Fruit fly (Drosophila melanogaster) whole organism, wandering third instar larva: ENCODE results near the gene CG16790.
A peak's percentile ranks its signal among the peaks of the same experiment; 100 is the strongest.

ENCODE experiments used
- Abd-B ChIP-seq: fragments of >200 bp; optimal IDR thresholded peaks from 2 replicates; lab custom pipeline; 2017; ENCODE audit warnings: missing biosample characterization, missing genetic modification characterization
- CG32264 ChIP-seq: fragments of 200-800 bp; sonication (Bioruptor generic); optimal IDR thresholded peaks from 2 replicates; lab custom pipeline; 2016; ENCODE audit warnings: missing biosample characterization, missing genetic modification characterization
- CG9705 ChIP-seq: fragments of 200-800 bp; sonication (Bioruptor generic); optimal IDR thresholded peaks from 2 replicates; lab custom pipeline; 2018; ENCODE audit warnings: missing biosample characterization, mild to moderate bottlenecking, missing genetic modification characterization
- CrebA ChIP-seq: fragments of 200-800 bp; sonication (Bioruptor generic); optimal IDR thresholded peaks from 2 replicates; lab custom pipeline; 2016; ENCODE audit warnings: missing biosample characterization, mild to moderate bottlenecking, missing genetic modification characterization, borderline replicate concordance
- Dfd ChIP-seq: fragments of >200 bp; optimal IDR thresholded peaks from 2 replicates; lab custom pipeline; 2017; ENCODE audit warnings: missing biosample characterization, missing genetic modification characterization
- Dif ChIP-seq: fragments of 200-275, 200-300 bp; sonication (Bioruptor generic); optimal IDR thresholded peaks from 2 replicates; lab custom pipeline; 2018; ENCODE audit warnings: missing biosample characterization, missing genetic modification characterization; ENCODE audit not compliant: partially characterized antibody
- HLH106 ChIP-seq: fragments of 200-800 bp; optimal IDR thresholded peaks from 3 replicates; lab custom pipeline; 2019; ENCODE audit warnings: missing biosample characterization, mild to moderate bottlenecking, missing genetic modification characterization, moderate library complexity
- Hnf4 ChIP-seq: fragments of 200-800 bp; sonication (Bioruptor generic); optimal IDR thresholded peaks from 2 replicates; lab custom pipeline; 2016; ENCODE audit warnings: missing biosample characterization, mild to moderate bottlenecking, missing genetic modification characterization
- Hr83 ChIP-seq: fragments of 200-300 bp; sonication (Bioruptor generic); optimal IDR thresholded peaks from 2 replicates; lab custom pipeline; 2016; ENCODE audit warnings: missing biosample characterization, mild to moderate bottlenecking, missing genetic modification characterization, moderate library complexity; ENCODE audit not compliant: poor library complexity, severe bottlenecking
- Jra ChIP-seq: sonication (Bioruptor generic); optimal IDR thresholded peaks from 2 replicates; lab custom pipeline; 2016; ENCODE audit warnings: missing biosample characterization, missing genetic modification characterization
- Myc ChIP-seq: fragments of >200 bp; optimal IDR thresholded peaks from 2 replicates; lab custom pipeline; 2017
- Rel ChIP-seq, 2 experiments: fragments of 200-800 bp; sonication (Bioruptor generic) in 1 of 2; optimal IDR thresholded peaks; 2 replicates in 1 of 2; 3 replicates in 1 of 2; lab custom pipeline; 2016 to 2019; ENCODE audit warnings: mild to moderate bottlenecking in 2 of 2, missing biosample characterization in 2 of 2, missing genetic modification characterization in 2 of 2, moderate library complexity in 1 of 2
- Sp1 ChIP-seq: fragments of 200-800 bp; sonication (Bioruptor generic); optimal IDR thresholded peaks from 3 replicates; lab custom pipeline; 2019; ENCODE audit warnings: missing biosample characterization, mild to moderate bottlenecking, missing genetic modification characterization, moderate library complexity
- Vsx2 ChIP-seq: fragments of 200-300, 225-300 bp; sonication (Bioruptor generic); optimal IDR thresholded peaks from 2 replicates; lab custom pipeline; 2018; ENCODE audit warnings: missing biosample characterization, missing genetic modification characterization; ENCODE audit not compliant: partially characterized antibody
- br ChIP-seq: fragments of 200-800 bp; sonication (Bioruptor generic); optimal IDR thresholded peaks from 2 replicates; lab custom pipeline; 2016; ENCODE audit warnings: missing biosample characterization, missing genetic modification characterization
- brk ChIP-seq: fragments of 200-800 bp; sonication (Bioruptor generic); optimal IDR thresholded peaks from 2 replicates; lab custom pipeline; 2016; ENCODE audit warnings: missing biosample characterization, mild to moderate bottlenecking, missing genetic modification characterization
- dsf ChIP-seq: sonication (Bioruptor generic); optimal IDR thresholded peaks from 2 replicates; lab custom pipeline; 2016; ENCODE audit warnings: missing biosample characterization, missing genetic modification characterization, borderline replicate concordance
- ey ChIP-seq: fragments of 200-800 bp; sonication (Bioruptor generic); optimal IDR thresholded peaks from 2 replicates; lab custom pipeline; 2016; ENCODE audit warnings: missing biosample characterization, missing genetic modification characterization
- foxo ChIP-seq, 2 experiments: fragments of 200-800 bp; sonication (Bioruptor generic); optimal IDR thresholded peaks; 2 replicates in 1 of 2; 3 replicates in 1 of 2; lab custom pipeline; 2016 to 2017; ENCODE audit warnings: missing biosample characterization in 2 of 2, missing genetic modification characterization in 2 of 2
- fru ChIP-seq: fragments of 200-800 bp; sonication (Bioruptor generic); optimal IDR thresholded peaks from 3 replicates; lab custom pipeline; 2016; ENCODE audit warnings: missing biosample characterization, mild to moderate bottlenecking, missing genetic modification characterization
- h ChIP-seq: fragments of 200-800 bp; sonication (Bioruptor generic); optimal IDR thresholded peaks from 3 replicates; lab custom pipeline; 2016; ENCODE audit warnings: missing biosample characterization, mild to moderate bottlenecking, missing genetic modification characterization
- jim ChIP-seq: fragments of 175-275, 200-325 bp; sonication (Bioruptor generic); optimal IDR thresholded peaks from 2 replicates; lab custom pipeline; 2016; ENCODE audit warnings: missing biosample characterization, mild to moderate bottlenecking, missing genetic modification characterization
- psq ChIP-seq: fragments of 200-800 bp; sonication (Bioruptor generic); optimal IDR thresholded peaks from 3 replicates; lab custom pipeline; 2017; ENCODE audit warnings: missing biosample characterization, mild to moderate bottlenecking, missing genetic modification characterization, moderate library complexity
- rgr ChIP-seq: fragments of 200-800 bp; sonication (Bioruptor generic); optimal IDR thresholded peaks from 3 replicates; lab custom pipeline; 2016; ENCODE audit warnings: missing biosample characterization, mild to moderate bottlenecking, missing genetic modification characterization
- sage ChIP-seq: fragments of 200-800 bp; sonication (Bioruptor generic); optimal IDR thresholded peaks from 2 replicates; lab custom pipeline; 2016; ENCODE audit warnings: missing biosample characterization, mild to moderate bottlenecking, missing genetic modification characterization
- sv ChIP-seq: fragments of 200-800 bp; sonication (Bioruptor generic); optimal IDR thresholded peaks from 3 replicates; lab custom pipeline; 2016; ENCODE audit warnings: missing biosample characterization, missing genetic modification characterization
- tai ChIP-seq: sonication (Bioruptor generic); optimal IDR thresholded peaks from 2 replicates; lab custom pipeline; 2016; ENCODE audit warnings: missing biosample characterization, missing genetic modification characterization
- usp ChIP-seq: fragments of >200 bp; optimal IDR thresholded peaks from 2 replicates; lab custom pipeline; 2017; ENCODE audit warnings: missing biosample characterization, missing genetic modification characterization
- woc ChIP-seq: sonication (Bioruptor generic); optimal IDR thresholded peaks from 2 replicates; lab custom pipeline; 2016; ENCODE audit warnings: missing biosample characterization, mild to moderate bottlenecking, missing genetic modification characterization

The CG16790 gene

dm6 chr3R:9593408-9594250 is 23.6 kb upstream of the CG16790 start:
- TF ChIP-seq dsf (GFP tag; lab: Kevin White, UChicago) (no peak), fru (GFP tag; lab: Kevin White, UChicago) (peak; percentile 12), foxo (GFP tag; optimal IDR thresholded peaks at IDR 0.05; lab: Kevin White, UChicago) (peak in 1 of 2 experiments; percentile 28)

DNA sequence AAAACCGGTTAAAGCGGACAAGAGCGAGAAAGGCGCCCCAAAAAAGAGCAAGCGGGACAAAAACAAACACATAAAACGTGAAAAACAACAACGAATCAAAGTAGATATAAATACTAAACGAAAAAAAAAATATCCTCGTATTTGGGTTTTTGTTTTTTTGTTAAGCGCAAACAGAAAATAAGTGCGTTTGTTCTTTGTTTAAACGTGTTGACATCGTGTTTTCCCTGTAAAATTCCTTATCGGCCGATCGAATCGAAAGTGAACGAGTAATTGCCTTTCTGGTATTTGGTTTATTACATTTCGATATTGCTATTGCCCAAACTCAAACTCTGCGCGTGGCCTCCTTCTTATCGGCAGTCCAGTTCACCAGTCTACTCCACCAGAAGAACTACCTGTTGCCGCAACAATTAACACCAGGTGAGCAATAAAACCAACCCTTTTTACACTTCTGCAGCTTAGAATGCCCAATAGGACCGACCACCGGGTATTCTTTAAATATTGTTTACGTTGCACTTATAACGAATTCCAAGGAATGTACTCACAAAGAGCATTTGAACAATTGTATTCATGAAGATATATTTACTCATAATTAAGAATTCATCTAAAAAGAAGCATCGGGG is 21.9 kb upstream of the CG16790 start:
- TF ChIP-seq HLH106 (tag; lab: Kevin White, UChicago) (no peak), CrebA (GFP tag; lab: Kevin White, UChicago) (no peak), Vsx2 (GFP tag; lab: Kevin White, UChicago) (no peak), Dif (no peak), rgr (GFP tag; lab: Kevin White, UChicago) (no peak), br (GFP tag; lab: Kevin White, UChicago) (no peak), Rel (GFP tag; optimal IDR thresholded peaks at IDR 0.05; lab: Kevin White, UChicago) (no peak), Rel (tag; optimal IDR thresholded peaks at IDR 0.05; lab: Kevin White, UChicago) (no peak), Hr83 (GFP tag; lab: Kevin White, UChicago) (no peak), dsf (GFP tag; lab: Kevin White, UChicago) (no peak), usp (GFP tag; lab: Kevin White, UChicago) (no peak), Jra (no peak), Dfd (no peak), Abd-B (GFP tag; lab: Kevin White, UChicago) (no peak), tai (no peak), jim (GFP tag; lab: Kevin White, UChicago) (no peak)

dm6 chr3R:9590952-9591532 is 21.0 kb upstream of the CG16790 start, which contains the start of the genes bocks and CG8312:
Gene bocks (minus strand): TSS chr3R:9591002.
Gene CG8312 (plus strand): TSS chr3R:9591309.
- TF ChIP-seq sage (GFP tag; lab: Kevin White, UChicago) = no peak
- TF ChIP-seq fru (GFP tag; lab: Kevin White, UChicago) = peak; percentile 65
- no peak for TF ChIP-seq psq (GFP tag; lab: Kevin White, UChicago)
- TF ChIP-seq brk (GFP tag; lab: Kevin White, UChicago) = no peak
- TF ChIP-seq HLH106 (tag; lab: Kevin White, UChicago) = peak; percentile 36
- no peak for TF ChIP-seq CG32264 (GFP tag; lab: Kevin White, UChicago)
- no peak for TF ChIP-seq usp (GFP tag; lab: Kevin White, UChicago)
- peak; percentile 78 for TF ChIP-seq Hnf4 (GFP tag; lab: Kevin White, UChicago)
- TF ChIP-seq ey (GFP tag; lab: Kevin White, UChicago) = peak; percentile 25
- TF ChIP-seq foxo (GFP tag; optimal IDR thresholded peaks at IDR 0.05; lab: Kevin White, UChicago) = peak in 1 of 2 experiments; percentile 46
- TF ChIP-seq dsf (GFP tag; lab: Kevin White, UChicago) = no peak
- TF ChIP-seq rgr (GFP tag; lab: Kevin White, UChicago) = peak; percentile 42
- TF ChIP-seq h (GFP tag; lab: Kevin White, UChicago) = peak; percentile 53
- peak; percentile 27 for TF ChIP-seq sv (GFP tag; lab: Kevin White, UChicago)
- no peak for TF ChIP-seq CrebA (GFP tag; lab: Kevin White, UChicago)
- TF ChIP-seq Dfd = no peak
- TF ChIP-seq Sp1 = peak; percentile 21
- no peak for TF ChIP-seq woc
- TF ChIP-seq tai = no peak
- peak; percentile 63 for TF ChIP-seq br (GFP tag; lab: Kevin White, UChicago)
- peak; percentile 63 for TF ChIP-seq Myc (lab: Kevin White, UChicago)
- TF ChIP-seq Abd-B (GFP tag; lab: Kevin White, UChicago) = no peak
- peak; percentile 31 for TF ChIP-seq Hr83 (GFP tag; lab: Kevin White, UChicago)
- TF ChIP-seq Rel (GFP tag; optimal IDR thresholded peaks at IDR 0.05; lab: Kevin White, UChicago) = no peak
- TF ChIP-seq Rel (tag; optimal IDR thresholded peaks at IDR 0.05; lab: Kevin White, UChicago) = peak; percentile 48
- TF ChIP-seq CG9705 (GFP tag; lab: Kevin White, UChicago) = peak; percentile 22
- peak; percentile 80 for TF ChIP-seq Jra
- TF ChIP-seq, all 38 proteins: peak for 15
